Fruit fly (Drosophila melanogaster): ENCODE results near the gene CG6418.
A peak's percentile ranks its signal among the peaks of the same experiment; 100 is the strongest.

Gene CG6418

dm6 chr3L:10842830-10843229 is 36.0 kb downstream of the CG6418 start:
- TF ChIP-seq OdsH (GFP tag; optimal IDR thresholded peaks at IDR 0.05) = no peak
- no peak for TF ChIP-seq Rel (GFP tag; optimal IDR thresholded peaks at IDR 0.05)
- no peak for TF ChIP-seq Rel (tag; optimal IDR thresholded peaks at IDR 0.05)
- TF ChIP-seq dl (GFP tag; optimal IDR thresholded peaks at IDR 0.05; ENCODE audit: insufficient read depth in 1 of 2, partially characterized antibody in 2 of 2) = no peak
- no peak for TF ChIP-seq psq (GFP tag; optimal IDR thresholded peaks at IDR 0.05)
- TF ChIP-seq N (GFP tag; optimal IDR thresholded peaks at IDR 0.05) = no peak
- no peak for TF ChIP-seq Vsx2 (GFP tag; optimal IDR thresholded peaks at IDR 0.05; ENCODE audit: partially characterized antibody)
- TF ChIP-seq Jra (GFP tag; optimal IDR thresholded peaks at IDR 0.05) = no peak
- TF ChIP-seq ey (GFP tag; optimal IDR thresholded peaks at IDR 0.05) = no peak
- TF ChIP-seq rgr (GFP tag; optimal IDR thresholded peaks at IDR 0.05) = no peak
- no peak for TF ChIP-seq CG32264 (GFP tag; optimal IDR thresholded peaks at IDR 0.05)
- no peak for TF ChIP-seq Hr83 (GFP tag; optimal IDR thresholded peaks at IDR 0.05; ENCODE audit: poor library complexity, severe bottlenecking)
- TF ChIP-seq dmrt93B (GFP tag; optimal IDR thresholded peaks at IDR 0.05) = no peak
- no peak for TF ChIP-seq brk (GFP tag; optimal IDR thresholded peaks at IDR 0.05)
- TF ChIP-seq woc (GFP tag; optimal IDR thresholded peaks at IDR 0.05) = no peak
- TF ChIP-seq Abd-B (GFP tag; optimal IDR thresholded peaks at IDR 0.05) = no peak
- TF ChIP-seq HLH106 (tag; optimal IDR thresholded peaks at IDR 0.05) = no peak
- no peak for TF ChIP-seq jim (GFP tag; optimal IDR thresholded peaks at IDR 0.05)
- no peak for TF ChIP-seq foxo (GFP tag; optimal IDR thresholded peaks at IDR 0.05)
- TF ChIP-seq br (GFP tag; optimal IDR thresholded peaks at IDR 0.05) = no peak

- TF ChIP-seq sv (GFP tag; optimal IDR thresholded peaks at IDR 0.05) (no peak), brk (GFP tag; optimal IDR thresholded peaks at IDR 0.05) (no peak), pan (optimal IDR thresholded peaks at IDR 0.05) (no peak), Abd-B (GFP tag; optimal IDR thresholded peaks at IDR 0.05) (no peak), Dfd (GFP tag; optimal IDR thresholded peaks at IDR 0.05) (no peak), OdsH (GFP tag; optimal IDR thresholded peaks at IDR 0.05) (no peak), h (GFP tag; optimal IDR thresholded peaks at IDR 0.05) (no peak), Hr83 (GFP tag; optimal IDR thresholded peaks at IDR 0.05; ENCODE audit: poor library complexity, severe bottlenecking) (no peak), tai (GFP tag; optimal IDR thresholded peaks at IDR 0.05) (no peak), N (GFP tag; optimal IDR thresholded peaks at IDR 0.05) (no peak), Sp1 (GFP tag; optimal IDR thresholded peaks at IDR 0.05) (no peak), Mio (GFP tag; optimal IDR thresholded peaks at IDR 0.05) (no peak)
Observed at dm6 chr3L:10841905-10842304, 36.9 kb downstream of the CG6418 start.

- TF ChIP-seq Dfd (GFP tag; optimal IDR thresholded peaks at IDR 0.05) (no peak), Hr78 (GFP tag; optimal IDR thresholded peaks at IDR 0.05) (no peak), br (GFP tag; optimal IDR thresholded peaks at IDR 0.05) (no peak), ey (GFP tag; optimal IDR thresholded peaks at IDR 0.05) (no peak), h (GFP tag; optimal IDR thresholded peaks at IDR 0.05) (no peak), Dif (GFP tag; optimal IDR thresholded peaks at IDR 0.05; ENCODE audit: partially characterized antibody) (no peak), usp (GFP tag; optimal IDR thresholded peaks at IDR 0.05) (no peak), sv (GFP tag; optimal IDR thresholded peaks at IDR 0.05) (no peak)
Observed at dm6 chr3L:10840867-10841266, 38.0 kb downstream of the CG6418 start.

- TF ChIP-seq Mio (GFP tag; optimal IDR thresholded peaks at IDR 0.05) = no peak
- TF ChIP-seq dl (GFP tag; optimal IDR thresholded peaks at IDR 0.05; ENCODE audit: insufficient read depth in 1 of 2, partially characterized antibody in 2 of 2) = no peak
- TF ChIP-seq GATAd (GFP tag; optimal IDR thresholded peaks at IDR 0.05) = no peak
- TF ChIP-seq Dfd (GFP tag; optimal IDR thresholded peaks at IDR 0.05) = no peak
- TF ChIP-seq br (GFP tag; optimal IDR thresholded peaks at IDR 0.05) = peak; percentile 68
- no peak for TF ChIP-seq Dif (GFP tag; optimal IDR thresholded peaks at IDR 0.05; ENCODE audit: partially characterized antibody)
- TF ChIP-seq Hr78 (GFP tag; optimal IDR thresholded peaks at IDR 0.05) = no peak
- TF ChIP-seq foxo (GFP tag; optimal IDR thresholded peaks at IDR 0.05) = peak in 1 of 2 experiments; percentile 79
- TF ChIP-seq usp (GFP tag; optimal IDR thresholded peaks at IDR 0.05) = no peak
- TF ChIP-seq sv (GFP tag; optimal IDR thresholded peaks at IDR 0.05) = peak; percentile 22
- peak; percentile 62 for TF ChIP-seq psq (GFP tag; optimal IDR thresholded peaks at IDR 0.05)
- no peak for TF ChIP-seq Hr83 (GFP tag; optimal IDR thresholded peaks at IDR 0.05; ENCODE audit: poor library complexity, severe bottlenecking)
- peak; percentile 78 for TF ChIP-seq Sp1 (GFP tag; optimal IDR thresholded peaks at IDR 0.05)
- TF ChIP-seq sage (GFP tag; optimal IDR thresholded peaks at IDR 0.05) = peak; percentile 43
- peak; percentile 36 for TF ChIP-seq dsf (GFP tag; optimal IDR thresholded peaks at IDR 0.05; ENCODE audit: borderline replicate concordance)
- TF ChIP-seq pan (optimal IDR thresholded peaks at IDR 0.05) = no peak
- peak; percentile 85 for TF ChIP-seq rgr (GFP tag; optimal IDR thresholded peaks at IDR 0.05)
- TF ChIP-seq Vsx2 (GFP tag; optimal IDR thresholded peaks at IDR 0.05; ENCODE audit: partially characterized antibody) = no peak
- peak; percentile 55 for TF ChIP-seq tai (GFP tag; optimal IDR thresholded peaks at IDR 0.05)
- no peak for TF ChIP-seq Rel (GFP tag; optimal IDR thresholded peaks at IDR 0.05)
- peak; percentile 23 for TF ChIP-seq Rel (tag; optimal IDR thresholded peaks at IDR 0.05)
- TF ChIP-seq brk (GFP tag; optimal IDR thresholded peaks at IDR 0.05) = peak; percentile 42
- no peak for TF ChIP-seq Abd-B (GFP tag; optimal IDR thresholded peaks at IDR 0.05)
- peak; percentile 54 for TF ChIP-seq Jra (GFP tag; optimal IDR thresholded peaks at IDR 0.05)
- no peak for TF ChIP-seq N (GFP tag; optimal IDR thresholded peaks at IDR 0.05)
- TF ChIP-seq fru (GFP tag; optimal IDR thresholded peaks at IDR 0.05) = peak; percentile 73
- TF ChIP-seq HLH106 (tag; optimal IDR thresholded peaks at IDR 0.05) = peak; percentile 83
- TF ChIP-seq OdsH (GFP tag; optimal IDR thresholded peaks at IDR 0.05) = peak; percentile 73
- no peak for TF ChIP-seq jim (GFP tag; optimal IDR thresholded peaks at IDR 0.05)
- peak; percentile 82 for TF ChIP-seq ey (GFP tag; optimal IDR thresholded peaks at IDR 0.05)
- TF ChIP-seq lola (GFP tag; optimal IDR thresholded peaks at IDR 0.05) = no peak
- peak; percentile 88 for TF ChIP-seq h (GFP tag; optimal IDR thresholded peaks at IDR 0.05)
- TF ChIP-seq Myc (optimal IDR thresholded peaks at IDR 0.05) = no peak
- peak; percentile 44 for TF ChIP-seq woc (GFP tag; optimal IDR thresholded peaks at IDR 0.05)
- peak; percentile 54 for TF ChIP-seq CG9705 (GFP tag; optimal IDR thresholded peaks at IDR 0.05)
Observed at dm6 chr3L:10837869-10838783, 40.7 kb downstream of the CG6418 start.

All from whole organism, wandering third instar larva.